Fruit fly (Drosophila melanogaster) whole organism, embryonic: ENCODE data around the gene CG14120.

Experiments used
- Atf3 ChIP-seq: fragments of 200-800 bp; sonication (Bioruptor generic); optimal IDR thresholded peaks from 3 replicates; lab custom pipeline; 2016; ENCODE audit warnings: missing biosample characterization, missing genetic modification characterization
- CG10274 ChIP-seq: fragments of 200-800 bp; sonication (Bioruptor generic); optimal IDR thresholded peaks from 3 replicates; lab custom pipeline; 2017; ENCODE audit warnings: missing biosample characterization, mild to moderate bottlenecking, missing genetic modification characterization
- CG10321 ChIP-seq: fragments of 200-800 bp; sonication (Bioruptor generic); IDR thresholded peaks from 2 replicates; pipeline ENCODE4 v1.3.6; 2022; ENCODE audit warnings: missing biosample characterization, missing genetic modification characterization
- CG10366 ChIP-seq: fragments of 200-800 bp; sonication (Bioruptor generic); IDR thresholded peaks from 2 replicates; pipeline ENCODE4 v1.3.6; 2022; ENCODE audit warnings: missing biosample characterization, missing genetic modification characterization
- CG10431 ChIP-seq: fragments of 200-800 bp; sonication (Bioruptor generic); optimal IDR thresholded peaks from 3 replicates; lab custom pipeline; 2018; ENCODE audit warnings: missing biosample characterization, mild to moderate bottlenecking, missing genetic modification characterization
- CG12071 ChIP-seq: fragments of 200-800 bp; sonication (Bioruptor generic); optimal IDR thresholded peaks from 3 replicates; lab custom pipeline; 2018; ENCODE audit warnings: missing biosample characterization, mild to moderate bottlenecking, missing genetic modification characterization
- CG12942 ChIP-seq: fragments of 200-800 bp; sonication (Bioruptor generic); optimal IDR thresholded peaks from 3 replicates; lab custom pipeline; 2016; ENCODE audit warnings: missing biosample characterization, missing genetic modification characterization
- CG14441 ChIP-seq: fragments of 200-800 bp; sonication (Bioruptor generic); IDR thresholded peaks from 2 replicates; pipeline ENCODE4 v1.3.6; 2022; ENCODE audit warnings: missing biosample characterization, missing genetic modification characterization
- CG18599 ChIP-seq: fragments of 200-800 bp; sonication (Bioruptor generic); optimal IDR thresholded peaks from 3 replicates; lab custom pipeline; 2017; ENCODE audit warnings: missing biosample characterization, missing genetic modification characterization, mild to moderate bottlenecking, moderate library complexity, missing genetic modification reagents
- CG2116 ChIP-seq: fragments of 200-800 bp; sonication (Bioruptor generic); optimal IDR thresholded peaks from 3 replicates; lab custom pipeline; 2018; ENCODE audit warnings: missing biosample characterization, mild to moderate bottlenecking, missing genetic modification characterization
- CG30431 ChIP-seq: fragments of 200-800 bp; sonication (Bioruptor generic); optimal IDR thresholded peaks from 2 replicates; lab custom pipeline; 2017; ENCODE audit warnings: missing biosample characterization, missing genetic modification characterization
- CG6254 ChIP-seq: fragments of 200-800 bp; sonication (Bioruptor generic); optimal IDR thresholded peaks from 3 replicates; lab custom pipeline; 2017; ENCODE audit warnings: mild to moderate bottlenecking, missing biosample characterization, missing genetic modification reagents, missing genetic modification characterization
- CG7928 ChIP-seq: fragments of 200-800 bp; sonication (Bioruptor generic); optimal IDR thresholded peaks from 2 replicates; lab custom pipeline; 2017; ENCODE audit warnings: missing biosample characterization, mild to moderate bottlenecking, missing genetic modification characterization
- CG8089 ChIP-seq: fragments of 200-800 bp; sonication (Bioruptor generic); optimal IDR thresholded peaks from 3 replicates; lab custom pipeline; 2016; ENCODE audit warnings: missing biosample characterization, missing genetic modification characterization
- CG9727 ChIP-seq: fragments of 200-800 bp; sonication (Bioruptor generic); optimal IDR thresholded peaks from 3 replicates; lab custom pipeline; 2017; ENCODE audit warnings: missing biosample characterization, mild to moderate bottlenecking, missing genetic modification characterization
- D19A ChIP-seq: fragments of 200-800 bp; optimal IDR thresholded peaks from 3 replicates; lab custom pipeline; 2019; ENCODE audit warnings: missing biosample characterization, mild to moderate bottlenecking, missing genetic modification characterization, moderate library complexity
- D19B ChIP-seq: fragments of 200-800 bp; sonication (Bioruptor generic); optimal IDR thresholded peaks from 2 replicates; lab custom pipeline; 2017; ENCODE audit warnings: missing biosample characterization, mild to moderate bottlenecking, missing genetic modification characterization
- Drgx ChIP-seq: fragments of 200-800 bp; sonication (Bioruptor generic); IDR thresholded peaks from 2 replicates; pipeline ENCODE4 v1.3.6; 2022; ENCODE audit warnings: missing biosample characterization, missing genetic modification characterization
- E2f2 ChIP-seq: fragments of 200-800 bp; sonication (Bioruptor generic); IDR thresholded peaks from 2 replicates; pipeline ENCODE4 v1.3.6; 2022; ENCODE audit warnings: missing biosample characterization, missing genetic modification characterization
- GATAe ChIP-seq: fragments of 200-800 bp; sonication (Bioruptor generic); conservative IDR thresholded peaks from 2 replicates; pipeline ENCODE4 v1.3.6; 2022; ENCODE audit warnings: missing biosample characterization, missing genetic modification characterization
- Hand ChIP-seq: fragments of 200-800 bp; sonication (Bioruptor generic); optimal IDR thresholded peaks from 2 replicates; lab custom pipeline; 2017; ENCODE audit warnings: mild to moderate bottlenecking, missing biosample characterization, missing genetic modification reagents, missing genetic modification characterization
- Kr ChIP-seq: fragments of 200-800 bp; sonication (Bioruptor generic); optimal IDR thresholded peaks from 2 replicates; lab custom pipeline; 2017; ENCODE audit warnings: missing biosample characterization, mild to moderate bottlenecking, missing genetic modification characterization
- Lim3 ChIP-seq: fragments of 200-800 bp; sonication (Bioruptor generic); IDR thresholded peaks from 2 replicates; pipeline ENCODE4 v1.3.6; 2022; ENCODE audit warnings: missing biosample characterization, missing genetic modification characterization
- Max ChIP-seq: fragments of 200-800 bp; sonication (Bioruptor generic); optimal IDR thresholded peaks from 2 replicates; lab custom pipeline; 2016; ENCODE audit warnings: missing biosample characterization, mild to moderate bottlenecking, missing genetic modification characterization
- Myb ChIP-seq: fragments of 200-800 bp; sonication (Bioruptor generic); optimal IDR thresholded peaks from 2 replicates; lab custom pipeline; 2016; ENCODE audit warnings: missing biosample characterization, missing genetic modification characterization
- Opbp ChIP-seq: fragments of 200-800 bp; sonication (Bioruptor generic); IDR thresholded peaks from 3 replicates; pipeline ENCODE4 v1.3.6; 2022; ENCODE audit warnings: missing biosample characterization, missing genetic modification characterization; ENCODE audit not compliant: partially characterized antibody
- Rfx ChIP-seq: fragments of 200-800 bp; sonication (Bioruptor generic); IDR thresholded peaks from 2 replicates; pipeline ENCODE4 v1.3.6; 2022; ENCODE audit warnings: missing biosample characterization, missing genetic modification characterization
- TFAM ChIP-seq: fragments of 200-800 bp; sonication (Bioruptor generic); optimal IDR thresholded peaks from 2 replicates; lab custom pipeline; 2017; ENCODE audit warnings: missing biosample characterization, missing genetic modification characterization, inconsistent platforms
- ase ChIP-seq: fragments of 200-800 bp; sonication (Bioruptor generic); IDR thresholded peaks from 3 replicates; pipeline ENCODE4 v1.3.6; 2022; ENCODE audit warnings: missing biosample characterization, missing genetic modification characterization
- cato ChIP-seq: fragments of 200-800 bp; sonication (Bioruptor generic); optimal IDR thresholded peaks from 2 replicates; lab custom pipeline; 2016; ENCODE audit warnings: missing biosample characterization, missing genetic modification characterization, borderline replicate concordance
- caup ChIP-seq: fragments of 200-800 bp; sonication (Bioruptor generic); optimal IDR thresholded peaks from 3 replicates; lab custom pipeline; 2017; ENCODE audit warnings: missing biosample characterization, mild to moderate bottlenecking, missing genetic modification characterization, moderate library complexity; ENCODE audit not compliant: severe bottlenecking
- crol ChIP-seq: fragments of 200-800 bp; sonication (Bioruptor generic); IDR thresholded peaks from 2 replicates; pipeline ENCODE4 v1.3.6; 2022; ENCODE audit warnings: missing biosample characterization, missing genetic modification characterization
- crp ChIP-seq, 2 experiments: fragments of 200-800 bp; sonication (Bioruptor generic); optimal IDR thresholded peaks; 2 replicates in 1 of 2; 3 replicates in 1 of 2; lab custom pipeline; 2017; ENCODE audit warnings: missing biosample characterization in 2 of 2, missing genetic modification characterization in 2 of 2, mild to moderate bottlenecking in 1 of 2, moderate library complexity in 1 of 2
- da ChIP-seq: fragments of 200-800 bp; sonication (Bioruptor generic); optimal IDR thresholded peaks from 2 replicates; lab custom pipeline; 2016; ENCODE audit warnings: missing biosample characterization, missing genetic modification characterization
- danr ChIP-seq: fragments of 200-800 bp; sonication (Bioruptor generic); IDR thresholded peaks from 2 replicates; pipeline ENCODE4 v1.3.6; 2022; ENCODE audit warnings: missing biosample characterization, missing genetic modification characterization
- dati ChIP-seq: fragments of 200-800 bp; sonication (Bioruptor generic); IDR thresholded peaks from 2 replicates; pipeline ENCODE4 v1.3.6; 2022; ENCODE audit warnings: missing biosample characterization, missing genetic modification characterization
- dysf ChIP-seq: fragments of 200-800 bp; sonication (Bioruptor generic); IDR thresholded peaks from 3 replicates; pipeline ENCODE4 v1.3.6; 2022; ENCODE audit warnings: missing biosample characterization, missing genetic modification characterization
- gem ChIP-seq: fragments of 200-800 bp; sonication (Bioruptor generic); optimal IDR thresholded peaks from 2 replicates; lab custom pipeline; 2019; ENCODE audit warnings: missing biosample characterization, mild to moderate bottlenecking, missing genetic modification characterization, moderate library complexity
- gsb ChIP-seq: fragments of 200-800 bp; sonication (Bioruptor generic); IDR thresholded peaks from 2 replicates; pipeline ENCODE4 v1.3.6; 2022; ENCODE audit warnings: missing biosample characterization, missing genetic modification characterization
- hb ChIP-seq: fragments of 200-800 bp; sonication (Bioruptor generic); IDR thresholded peaks from 3 replicates; pipeline ENCODE4 v1.3.6; 2022; ENCODE audit warnings: missing biosample characterization, missing genetic modification characterization; ENCODE audit not compliant: partially characterized antibody
- maf-S ChIP-seq: fragments of 200-800 bp; sonication (Bioruptor generic); optimal IDR thresholded peaks from 2 replicates; lab custom pipeline; 2016; ENCODE audit warnings: missing biosample characterization, missing genetic modification characterization
- nom ChIP-seq: fragments of 200-800 bp; sonication (Bioruptor generic); optimal IDR thresholded peaks from 2 replicates; lab custom pipeline; 2017; ENCODE audit warnings: missing biosample characterization, missing genetic modification characterization, mild to moderate bottlenecking, moderate library complexity, missing genetic modification reagents
- pan ChIP-seq, 4 experiments: fragments of >200 bp in 3 of 4; fragments of 200-800 bp in 1 of 4; sonication (Bioruptor generic) in 1 of 4; optimal IDR thresholded peaks in 3 of 4; IDR thresholded peaks in 1 of 4; 2 replicates each; pipeline versions ENCODE4 v1.3.6 to Lab custom; 2017 to 2022; ENCODE audit warnings: missing biosample characterization in 2 of 4, missing genetic modification characterization in 2 of 4, mixed read lengths in 1 of 4
- pzg ChIP-seq: fragments of 200-800 bp; sonication (Bioruptor generic); optimal IDR thresholded peaks from 3 replicates; lab custom pipeline; 2018; ENCODE audit warnings: missing biosample characterization, mild to moderate bottlenecking, missing genetic modification characterization, moderate library complexity
- ro ChIP-seq: fragments of 200-800 bp; sonication (Bioruptor generic); IDR thresholded peaks from 2 replicates; pipeline ENCODE4 v1.3.6; 2022; ENCODE audit warnings: missing biosample characterization, missing genetic modification characterization
- sim ChIP-seq: fragments of 200-800 bp; sonication (Bioruptor generic); IDR thresholded peaks from 2 replicates; pipeline ENCODE4 v1.3.6; 2022; ENCODE audit warnings: missing biosample characterization, missing genetic modification characterization
- slou ChIP-seq: fragments of 200-800 bp; sonication (Bioruptor generic); optimal IDR thresholded peaks from 3 replicates; lab custom pipeline; 2016; ENCODE audit warnings: missing biosample characterization, missing genetic modification characterization
- vnd ChIP-seq: fragments of 200-800 bp; sonication (Bioruptor generic); IDR thresholded peaks from 3 replicates; pipeline ENCODE4 v1.3.6; 2022; ENCODE audit warnings: missing biosample characterization, missing genetic modification characterization; ENCODE audit not compliant: partially characterized antibody

The CG14120 gene

DNA sequence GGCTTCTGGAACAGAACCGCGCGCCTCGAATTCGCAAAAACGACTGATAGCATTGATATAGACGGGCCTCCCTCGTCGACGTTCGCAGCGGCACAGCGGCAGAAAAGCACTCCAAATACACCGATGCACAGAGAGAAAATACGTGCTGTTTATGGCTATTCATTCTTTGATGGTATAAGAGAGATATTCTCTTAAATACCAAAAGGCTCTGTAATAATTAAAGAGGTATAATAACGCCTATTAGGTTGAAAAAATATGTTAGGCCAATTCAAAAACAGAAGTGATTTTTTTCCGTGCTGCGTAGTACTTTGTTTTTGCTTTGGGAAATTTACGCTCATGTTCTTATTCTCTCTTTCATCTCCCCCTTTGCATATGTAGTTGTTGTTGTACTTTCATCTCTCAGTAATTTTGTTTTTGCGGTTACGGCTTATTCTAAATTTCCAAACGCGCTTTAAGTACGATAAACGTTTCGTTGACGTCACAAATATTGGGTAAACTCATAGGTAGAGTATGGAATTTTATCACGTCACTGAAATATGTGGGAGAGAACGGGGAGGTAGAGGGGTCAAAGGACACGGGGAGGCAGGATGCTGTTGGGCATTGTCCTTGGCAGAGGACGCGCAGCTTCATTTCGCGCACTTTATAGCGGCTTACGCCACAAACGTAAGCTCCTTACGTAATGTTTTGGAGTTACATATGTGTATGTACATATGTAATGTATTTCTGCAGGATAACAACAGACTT, 41.6 kb upstream of the CG14120 start, which contains the start of gene nebu (continued):
- peak; percentile 25 for TF ChIP-seq CG10431
- TF ChIP-seq Rfx: peak; percentile 99
- TF ChIP-seq CG6254 (GFP tag; lab: Kevin White, UChicago): peak; percentile 85
- TF ChIP-seq CG10366 (GFP tag; lab: Robert Waterston, UW): peak; percentile 95
- TF ChIP-seq Kr (GFP tag; lab: Kevin White, UChicago): no peak
- TF ChIP-seq CG18599 (GFP tag; lab: Kevin White, UChicago): peak; percentile 99
- TF ChIP-seq crol (GFP tag; lab: Robert Waterston, UW): peak; percentile 61
- TF ChIP-seq dysf: peak; percentile 98
- peak; percentile 96 for TF ChIP-seq gem
- TF ChIP-seq Lim3 (GFP tag; lab: Robert Waterston, UW): peak; percentile 80; the same call in 1 of the 2 replicates
- peak; percentile 96 for TF ChIP-seq CG12071 (GFP tag; lab: Kevin White, UChicago)
- peak; percentile 84 for TF ChIP-seq CG30431 (GFP tag; lab: Kevin White, UChicago)
- TF ChIP-seq CG7928 (GFP tag; lab: Kevin White, UChicago): peak; percentile 78
- no peak for TF ChIP-seq vnd (GFP tag; lab: Robert Waterston, UW)
- no peak for TF ChIP-seq hb (GFP tag; lab: Robert Waterston, UW)
- TF ChIP-seq pzg (GFP tag; lab: Kevin White, UChicago): peak; percentile 33
- TF ChIP-seq Hand (GFP tag; lab: Kevin White, UChicago): peak; percentile 97
- TF ChIP-seq Atf3 (GFP tag; lab: Kevin White, UChicago): peak; percentile 87
- no peak for TF ChIP-seq Opbp (GFP tag; lab: Robert Waterston, UW)
- TF ChIP-seq E2f2: peak; percentile 81
- TF ChIP-seq crp (GFP tag; optimal IDR thresholded peaks at IDR 0.05; lab: Kevin White, UChicago): peak in 1 of 2 experiments; percentile 61
- peak; percentile 96 for TF ChIP-seq gsb (GFP tag; lab: Robert Waterston, UW)
- peak; percentile 73 for TF ChIP-seq CG2116 (GFP tag; lab: Kevin White, UChicago)
- peak; percentile 94 for TF ChIP-seq Max (GFP tag; lab: Kevin White, UChicago)
- TF ChIP-seq ase (GFP tag; lab: Robert Waterston, UW): peak; percentile 94; the same call in 2 of the 3 replicates
- TF ChIP-seq CG10274: peak; percentile 82
- TF ChIP-seq Myb (GFP tag; lab: Kevin White, UChicago): peak; percentile 89
- peak; percentile 86 for TF ChIP-seq slou
- TF ChIP-seq cato (GFP tag; lab: Kevin White, UChicago): peak; percentile 80
- TF ChIP-seq CG8089 (GFP tag; lab: Kevin White, UChicago): peak; percentile 92
- peak; percentile 85 for TF ChIP-seq dati (GFP tag; lab: Robert Waterston, UW)
- TF ChIP-seq TFAM (GFP tag; lab: Kevin White, UChicago): peak; percentile 29
- peak; percentile 90 for TF ChIP-seq da
- TF ChIP-seq D19B (GFP tag; lab: Kevin White, UChicago): peak; percentile 89
- peak; percentile 87 for TF ChIP-seq sim (GFP tag; lab: Robert Waterston, UW)
- TF ChIP-seq maf-S (GFP tag; lab: Kevin White, UChicago): peak; percentile 96
- peak; percentile 84; the same call in 1 of the 2 replicates for TF ChIP-seq ro (GFP tag; lab: Robert Waterston, UW)
- peak; percentile 73; the same call in 1 of the 2 replicates for TF ChIP-seq CG10321 (GFP tag; lab: Robert Waterston, UW)
- peak; percentile 96 for TF ChIP-seq CG9727 (GFP tag; lab: Kevin White, UChicago)
- TF ChIP-seq D19A (tag; lab: Kevin White, UChicago): peak; percentile 88
- TF ChIP-seq pan (optimal IDR thresholded peaks at IDR 0.05; lab: Kevin White, UChicago): no peak
- peak in 1 of 2 experiments; percentile 97 for TF ChIP-seq pan (GFP tag; optimal IDR thresholded peaks at IDR 0.05 in 1 of 2, IDR thresholded peaks at IDR 0.05 in 1 of 2)
- peak; percentile 95 for TF ChIP-seq danr (GFP tag; lab: Robert Waterston, UW)
- TF ChIP-seq caup: peak; percentile 98
- peak; percentile 88 for TF ChIP-seq GATAe
- peak; percentile 94 for TF ChIP-seq CG12942 (GFP tag; lab: Kevin White, UChicago)
- TF ChIP-seq CG14441: peak; percentile 97
- TF ChIP-seq Drgx (GFP tag; lab: Robert Waterston, UW): peak; percentile 97
- peak; percentile 92 for TF ChIP-seq nom (GFP tag; lab: Kevin White, UChicago)
